Worm (Caenorhabditis elegans) whole organism, L2 larva: Measurements from ENCODE around the gene F16B12.4.

ENCODE experiments used
- C34F6.9 ChIP-seq: fragments of 150-350 bp; optimal IDR thresholded peaks from 2 replicates; lab custom pipeline; 2014; ENCODE audit warnings: missing biosample characterization, missing genetic modification characterization
- F13H6.1 ChIP-seq: sonication (generic microtip); optimal IDR thresholded peaks from 2 replicates; lab custom pipeline; 2016; ENCODE audit warnings: missing genetic modification characterization, missing compliant biosample characterization
- Y55F3AM.14 ChIP-seq: fragments of 200-800 bp; sonication (Bioruptor generic); optimal IDR thresholded peaks from 2 replicates; lab custom pipeline; 2018; ENCODE audit warnings: mild to moderate bottlenecking, missing genetic modification characterization, missing compliant biosample characterization
- ZK546.5 ChIP-seq: sonication (generic microtip); optimal IDR thresholded peaks from 2 replicates; lab custom pipeline; 2017; ENCODE audit warnings: missing biosample characterization, missing genetic modification characterization
- alr-1 ChIP-seq: fragments of 150-350 bp; optimal IDR thresholded peaks from 2 replicates; lab custom pipeline; 2014; ENCODE audit warnings: missing biosample characterization, missing genetic modification characterization
- aly-2 ChIP-seq: fragments of 150-350 bp; optimal IDR thresholded peaks from 2 replicates; lab custom pipeline; 2014; ENCODE audit warnings: missing biosample characterization, missing genetic modification characterization
- ama-1 ChIP-seq: fragments of 150-350 bp; optimal IDR thresholded peaks from 2 replicates; lab custom pipeline; 2018; ENCODE audit warnings: inconsistent platforms
- blmp-1 ChIP-seq: sonication (generic microtip); optimal IDR thresholded peaks from 2 replicates; lab custom pipeline; 2017; ENCODE audit warnings: missing genetic modification characterization, mild to moderate bottlenecking, missing compliant biosample characterization, antibody characterized with exemption, moderate library complexity; ENCODE audit not compliant: insufficient read depth
- ceh-82 ChIP-seq: fragments of 150-350 bp; optimal IDR thresholded peaks from 2 replicates; lab custom pipeline; 2014; ENCODE audit warnings: missing biosample characterization, missing genetic modification characterization
- crh-2 ChIP-seq: sonication (generic microtip); optimal IDR thresholded peaks from 2 replicates; lab custom pipeline; 2017; ENCODE audit warnings: missing biosample characterization, missing genetic modification characterization
- dmd-4 ChIP-seq: sonication (generic microtip); optimal IDR thresholded peaks from 2 replicates; lab custom pipeline; 2017; ENCODE audit warnings: missing biosample characterization, missing genetic modification characterization
- elt-1 ChIP-seq: fragments of 150-350 bp; optimal IDR thresholded peaks from 2 replicates; lab custom pipeline; 2014; ENCODE audit warnings: missing biosample characterization, missing genetic modification characterization
- elt-3 ChIP-seq: sonication (generic microtip); optimal IDR thresholded peaks from 2 replicates; lab custom pipeline; 2017; ENCODE audit warnings: missing biosample characterization, missing genetic modification characterization
- fos-1 ChIP-seq: fragments of 150-350 bp; optimal IDR thresholded peaks from 2 replicates; lab custom pipeline; 2014; ENCODE audit warnings: missing biosample characterization, missing genetic modification characterization
- lin-11 ChIP-seq: fragments of 150-350 bp; sonication (generic microtip); optimal IDR thresholded peaks from 2 replicates; lab custom pipeline; 2014; ENCODE audit warnings: missing biosample characterization, missing genetic modification characterization, inconsistent platforms, mixed read lengths
- lin-39 ChIP-seq: fragments of 150-350 bp; optimal IDR thresholded peaks from 2 replicates; lab custom pipeline; 2014; ENCODE audit warnings: missing biosample characterization, missing genetic modification reagents, missing genetic modification characterization
- lsy-2 ChIP-seq, 2 experiments: fragments of 150-350 bp in 1 of 2; sonication (generic microtip) in 1 of 2; optimal IDR thresholded peaks; 2 replicates each; lab custom pipeline; 2014 to 2017; ENCODE audit warnings: missing biosample characterization in 2 of 2, missing genetic modification characterization in 2 of 2
- mab-5 ChIP-seq: fragments of 150-350 bp; optimal IDR thresholded peaks from 2 replicates; lab custom pipeline; 2014; ENCODE audit warnings: missing biosample characterization, missing genetic modification characterization
- mbf-1 ChIP-seq: sonication (generic microtip); optimal IDR thresholded peaks from 2 replicates; lab custom pipeline; 2017; ENCODE audit warnings: missing biosample characterization, missing genetic modification characterization
- mdl-1 ChIP-seq, 2 experiments: fragments of 150-350 bp in 1 of 2; sonication (generic microtip) in 1 of 2; optimal IDR thresholded peaks; 2 replicates each; lab custom pipeline; 2017; ENCODE audit warnings: missing biosample characterization in 2 of 2, missing genetic modification characterization in 2 of 2
- nhr-10 ChIP-seq: sonication (generic microtip); optimal IDR thresholded peaks from 2 replicates; lab custom pipeline; 2017; ENCODE audit warnings: missing biosample characterization, missing genetic modification characterization
- nhr-11 ChIP-seq: fragments of 150-350 bp; optimal IDR thresholded peaks from 2 replicates; lab custom pipeline; 2014; ENCODE audit warnings: missing biosample characterization, missing genetic modification characterization
- nhr-129 ChIP-seq: fragments of 150-350 bp; optimal IDR thresholded peaks from 2 replicates; lab custom pipeline; 2014; ENCODE audit warnings: missing biosample characterization, missing genetic modification characterization
- nhr-23 ChIP-seq: fragments of 150-350 bp; optimal IDR thresholded peaks from 2 replicates; lab custom pipeline; 2014; ENCODE audit warnings: missing biosample characterization, missing genetic modification reagents, missing genetic modification characterization
- nhr-237 ChIP-seq: fragments of 150-350 bp; optimal IDR thresholded peaks from 2 replicates; lab custom pipeline; 2014; ENCODE audit warnings: missing biosample characterization, missing genetic modification characterization
- nhr-25 ChIP-seq: fragments of 150-350 bp; sonication (generic microtip); optimal IDR thresholded peaks from 3 replicates; lab custom pipeline; 2014; ENCODE audit warnings: missing biosample characterization, missing genetic modification characterization
- sem-4 ChIP-seq: fragments of 150-350 bp; optimal IDR thresholded peaks from 2 replicates; lab custom pipeline; 2014; ENCODE audit warnings: missing biosample characterization, missing genetic modification reagents, missing genetic modification characterization
- skn-1 ChIP-seq: sonication (generic microtip); optimal IDR thresholded peaks from 2 replicates; lab custom pipeline; 2017; ENCODE audit warnings: missing biosample characterization, missing genetic modification characterization
- sma-3 ChIP-seq: sonication (generic microtip); optimal IDR thresholded peaks from 2 replicates; lab custom pipeline; 2016; ENCODE audit warnings: missing genetic modification reagents, missing genetic modification characterization, missing compliant biosample characterization
- sma-9 ChIP-seq, 2 experiments: fragments of 150-350 bp in 1 of 2; sonication (generic microtip) in 1 of 2; optimal IDR thresholded peaks; 2 replicates each; lab custom pipeline; 2014 to 2016; ENCODE audit warnings: missing genetic modification characterization in 2 of 2, mild to moderate bottlenecking in 1 of 2, missing biosample characterization in 1 of 2, missing compliant biosample characterization in 1 of 2, missing genetic modification reagents in 1 of 2, moderate library complexity in 1 of 2
- snpc-4 ChIP-seq: fragments of 150-350 bp; optimal IDR thresholded peaks from 2 replicates; lab custom pipeline; 2014; ENCODE audit warnings: missing biosample characterization, missing genetic modification characterization
- unc-55 ChIP-seq: fragments of 150-350 bp; sonication (generic microtip); optimal IDR thresholded peaks from 3 replicates; lab custom pipeline; 2014; ENCODE audit warnings: missing biosample characterization, missing genetic modification reagents, missing genetic modification characterization
- unc-62 ChIP-seq: fragments of 150-350 bp; optimal IDR thresholded peaks from 2 replicates; lab custom pipeline; 2014; ENCODE audit warnings: missing biosample characterization, missing genetic modification reagents, missing genetic modification characterization
- zag-1 ChIP-seq: fragments of 150-350 bp; optimal IDR thresholded peaks from 2 replicates; lab custom pipeline; 2014; ENCODE audit warnings: missing biosample characterization, missing genetic modification characterization
- ztf-11 ChIP-seq: sonication (generic microtip); optimal IDR thresholded peaks from 2 replicates; lab custom pipeline; 2017; ENCODE audit warnings: missing biosample characterization, missing genetic modification characterization
- ztf-4 ChIP-seq: fragments of 150-350 bp; optimal IDR thresholded peaks from 2 replicates; lab custom pipeline; 2014; ENCODE audit warnings: missing biosample characterization, missing genetic modification characterization

The F16B12.4 gene

ce11 chrX:14062771-14063170 is 35.7 kb downstream of the F16B12.4 start:
- no peak for TF ChIP-seq ztf-11
- TF ChIP-seq snpc-4 (tag; lab: Kevin White, UChicago): peak; percentile 4

ce11 chrX:14056527-14056926 is 41.9 kb downstream of the F16B12.4 start:
- TF ChIP-seq dmd-4 (tag; lab: Kevin White, UChicago) (no peak), ama-1 (lab: Kevin White, UChicago) (no peak), sem-4 (no peak), elt-3 (tag; lab: Kevin White, UChicago) (no peak), skn-1 (tag; lab: Kevin White, UChicago) (no peak), zag-1 (tag; lab: Kevin White, UChicago) (no peak), nhr-237 (tag; lab: Kevin White, UChicago) (no peak), elt-1 (tag; lab: Kevin White, UChicago) (no peak), ceh-82 (tag; lab: Kevin White, UChicago) (no peak), C34F6.9 (tag; lab: Kevin White, UChicago) (peak; percentile 14), lin-11 (no peak), nhr-23 (tag; lab: Kevin White, UChicago) (no peak), mdl-1 (tag; optimal IDR thresholded peaks at IDR 0.05; lab: Kevin White, UChicago) (no peak), mab-5 (tag; lab: Kevin White, UChicago) (peak; percentile 52), lsy-2 (tag; optimal IDR thresholded peaks at IDR 0.05; lab: Kevin White, UChicago) (peak in 1 of 2 experiments; percentile 23), nhr-129 (tag; lab: Kevin White, UChicago) (peak; percentile 15), crh-2 (no peak), sma-3 (GFP tag; lab: Kevin White, UChicago) (no peak), ZK546.5 (tag; lab: Kevin White, UChicago) (no peak), sma-9 (GFP tag; optimal IDR thresholded peaks at IDR 0.05; lab: Kevin White, UChicago) (peak; percentile 42), sma-9 (tag; optimal IDR thresholded peaks at IDR 0.05; lab: Kevin White, UChicago) (no peak), unc-62 (GFP tag; lab: Kevin White, UChicago) (no peak), nhr-10 (tag; lab: Kevin White, UChicago) (no peak)

DNA sequence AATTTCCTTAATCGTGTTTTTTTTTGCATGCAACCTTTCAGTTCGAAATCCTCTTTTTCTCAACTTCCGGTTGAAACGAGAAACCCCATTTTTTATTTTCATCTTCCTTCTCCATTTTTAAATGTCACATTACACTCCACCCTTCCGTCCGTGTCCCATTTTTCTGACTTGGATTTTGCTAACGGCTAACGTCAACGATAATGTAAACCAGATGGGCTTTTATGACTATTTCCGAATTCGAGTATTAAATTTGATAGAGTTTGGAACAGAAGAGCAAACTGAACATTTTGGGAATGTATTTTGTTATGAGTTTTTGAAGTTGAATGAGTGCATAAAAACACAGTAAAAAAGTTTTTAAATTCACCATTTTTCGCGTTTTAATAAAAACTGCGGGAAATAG is 42.8 kb downstream of the F16B12.4 start:
- TF ChIP-seq mdl-1 (tag; optimal IDR thresholded peaks at IDR 0.05; lab: Kevin White, UChicago): no peak
- no peak for TF ChIP-seq fos-1
- TF ChIP-seq nhr-25 (tag; lab: Kevin White, UChicago): no peak
- TF ChIP-seq zag-1 (tag; lab: Kevin White, UChicago): no peak
- no peak for TF ChIP-seq nhr-129 (tag; lab: Kevin White, UChicago)
- no peak for TF ChIP-seq sma-9 (GFP tag; optimal IDR thresholded peaks at IDR 0.05; lab: Kevin White, UChicago)
- no peak for TF ChIP-seq sma-9 (tag; optimal IDR thresholded peaks at IDR 0.05; lab: Kevin White, UChicago)
- TF ChIP-seq unc-62 (GFP tag; lab: Kevin White, UChicago): no peak
- no peak for TF ChIP-seq mbf-1 (tag; lab: Kevin White, UChicago)
- no peak for TF ChIP-seq elt-1 (tag; lab: Kevin White, UChicago)
- TF ChIP-seq ztf-4 (tag; lab: Kevin White, UChicago): no peak
- TF ChIP-seq nhr-11 (tag; lab: Kevin White, UChicago): no peak
- no peak for TF ChIP-seq Y55F3AM.14 (GFP tag; lab: Kevin White, UChicago)
- TF ChIP-seq ztf-11: no peak
- no peak for TF ChIP-seq alr-1 (tag; lab: Kevin White, UChicago)

- TF ChIP-seq blmp-1: no peak
- no peak for TF ChIP-seq ama-1 (lab: Kevin White, UChicago)
- no peak for TF ChIP-seq lin-11
- no peak for TF ChIP-seq lin-39 (tag; lab: Kevin White, UChicago)
- TF ChIP-seq F13H6.1: peak; percentile 67
- peak; percentile 46 for TF ChIP-seq nhr-129 (tag; lab: Kevin White, UChicago)
Observed at ce11 chrX:14054799-14055198, 43.7 kb downstream of the F16B12.4 start.

DNA sequence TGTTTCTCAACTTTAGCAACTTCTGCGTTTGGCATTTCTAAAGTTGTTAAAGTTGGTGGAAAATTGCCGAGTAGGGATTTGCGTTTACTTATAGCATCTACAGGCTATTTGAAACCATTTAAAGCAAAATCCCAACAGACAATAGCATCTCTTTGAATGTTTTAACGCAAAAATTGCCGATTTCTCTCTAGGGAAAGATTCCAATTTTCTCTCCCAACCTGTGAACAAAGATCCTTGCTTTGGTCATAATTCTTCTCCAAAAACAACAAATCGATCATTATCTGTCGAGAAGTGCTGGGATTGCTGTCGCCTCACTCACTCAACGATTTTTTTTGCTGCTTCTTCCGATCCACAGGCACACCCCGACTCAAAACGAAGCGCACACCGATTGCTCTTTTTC is 44.7 kb downstream of the F16B12.4 start:
- TF ChIP-seq mab-5 (tag; lab: Kevin White, UChicago) (no peak), elt-3 (tag; lab: Kevin White, UChicago) (no peak), snpc-4 (tag; lab: Kevin White, UChicago) (no peak), lin-39 (tag; lab: Kevin White, UChicago) (no peak), unc-55 (no peak), aly-2 (tag; lab: Kevin White, UChicago) (no peak), lsy-2 (tag; optimal IDR thresholded peaks at IDR 0.05; lab: Kevin White, UChicago) (no peak)
